Worm (Caenorhabditis elegans): ENCODE data around the gene lin-18.
A peak's percentile ranks its signal among the peaks of the same experiment; 100 is the strongest.

Gene lin-18

ce11 chrX:3969353-3969752 is 11.0 kb downstream of the lin-18 start (continued):
- TF ChIP-seq hmg-1.1 (GFP tag; IDR thresholded peaks at IDR 0.05) (peak; percentile 15), spr-1 (tag; optimal IDR thresholded peaks at IDR 0.05) (no peak), lim-7 (GFP tag; IDR thresholded peaks at IDR 0.05) (peak; percentile 82), egl-27 (tag; optimal IDR thresholded peaks at IDR 0.05) (no peak), unc-39 (tag; optimal IDR thresholded peaks at IDR 0.05) (no peak), Y48G9A.11 (GFP tag; IDR thresholded peaks at IDR 0.05) (peak; percentile 51), F26F4.8 (GFP tag; conservative IDR thresholded peaks at IDR 0.05) (peak; percentile 40; the same call in 1 of the 2 replicates), madf-9 (GFP tag; conservative IDR thresholded peaks at IDR 0.05) (0 out of 2 replicates have a peak, but pooled peaks have one; percentile 8), dve-1 (tag; optimal IDR thresholded peaks at IDR 0.05; ENCODE audit: insufficient read depth) (peak; percentile 54), saeg-2 (GFP tag; IDR thresholded peaks at IDR 0.05) (0 out of 2 replicates have a peak, but pooled peaks have one; percentile 33), gei-8 (GFP tag; optimal IDR thresholded peaks at IDR 0.05) (no peak), Y105C5A.15 (GFP tag; IDR thresholded peaks at IDR 0.05) (peak; percentile 77; the same call in 1 of the 2 replicates), T26A8.4 (GFP tag; IDR thresholded peaks at IDR 0.05) (peak; percentile 18), sdz-12 (GFP tag; optimal IDR thresholded peaks at IDR 0.05) (peak; percentile 33), ceh-32 (tag; optimal IDR thresholded peaks at IDR 0.05; ENCODE audit: poor library complexity) (no peak), F49E8.2 (tag; optimal IDR thresholded peaks at IDR 0.05; ENCODE audit: borderline replicate concordance) (no peak), mes-2 (tag; optimal IDR thresholded peaks at IDR 0.05; ENCODE audit: poor library complexity, severe bottlenecking) (peak; percentile 72), nhr-28 (tag; optimal IDR thresholded peaks at IDR 0.05) (no peak), pha-4 (GFP tag; IDR thresholded peaks at IDR 0.05) (peak; percentile 84), pha-4 (tag; optimal IDR thresholded peaks at IDR 0.05) (no peak), ctbp-1 (GFP tag; IDR thresholded peaks at IDR 0.05) (peak; percentile 54; the same call in 1 of the 2 replicates), snpc-4 (tag; optimal IDR thresholded peaks at IDR 0.05) (no peak), snpc-1.2 (GFP tag; IDR thresholded peaks at IDR 0.05) (peak; percentile 82), lin-38 (GFP tag; IDR thresholded peaks at IDR 0.05) (peak; percentile 68), arid-1 (GFP tag; conservative IDR thresholded peaks at IDR 0.05) (peak; percentile 59; the same call in 1 of the 2 replicates), dmd-9 (GFP tag; IDR thresholded peaks at IDR 0.05) (peak; percentile 67; the same call in 1 of the 2 replicates), mdt-29 (GFP tag; IDR thresholded peaks at IDR 0.05) (peak; percentile 18; the same call in 1 of the 2 replicates), lin-15B (tag; optimal IDR thresholded peaks at IDR 0.05) (no peak), lin-1 (GFP tag; IDR thresholded peaks at IDR 0.05) (peak; percentile 54; the same call in 1 of the 2 replicates), tra-1 (GFP tag; IDR thresholded peaks at IDR 0.05) (peak; percentile 68), D1046.2 (GFP tag; IDR thresholded peaks at IDR 0.05) (no peak), T20F7.1 (GFP tag; optimal IDR thresholded peaks at IDR 0.05) (no peak), ZK337.2 (GFP tag; IDR thresholded peaks at IDR 0.05) (no peak), cey-2 (tag; optimal IDR thresholded peaks at IDR 0.05; ENCODE audit: borderline replicate concordance, insufficient read depth) (no peak), lin-29 (GFP tag; IDR thresholded peaks at IDR 0.05) (0 out of 2 replicates have a peak, but pooled peaks have one; percentile 53), hlh-30 (tag; optimal IDR thresholded peaks at IDR 0.05; ENCODE audit: insufficient read depth) (peak; percentile 64), zip-11 (GFP tag; IDR thresholded peaks at IDR 0.05) (0 out of 2 replicates have a peak, but pooled peaks have one; percentile 14), jun-1 (tag; optimal IDR thresholded peaks at IDR 0.05) (no peak), daf-8 (GFP tag; IDR thresholded peaks at IDR 0.05) (no peak), duxl-1 (tag; optimal IDR thresholded peaks at IDR 0.05; ENCODE audit: poor library complexity) (peak; percentile 32), vab-7 (GFP tag; IDR thresholded peaks at IDR 0.05) (peak; percentile 41; the same call in 1 of the 2 replicates), dmd-6 (GFP tag; IDR thresholded peaks at IDR 0.05) (peak; percentile 29)
